Worm (Caenorhabditis elegans): ENCODE measurements around the gene C07A12.7.

DNA sequence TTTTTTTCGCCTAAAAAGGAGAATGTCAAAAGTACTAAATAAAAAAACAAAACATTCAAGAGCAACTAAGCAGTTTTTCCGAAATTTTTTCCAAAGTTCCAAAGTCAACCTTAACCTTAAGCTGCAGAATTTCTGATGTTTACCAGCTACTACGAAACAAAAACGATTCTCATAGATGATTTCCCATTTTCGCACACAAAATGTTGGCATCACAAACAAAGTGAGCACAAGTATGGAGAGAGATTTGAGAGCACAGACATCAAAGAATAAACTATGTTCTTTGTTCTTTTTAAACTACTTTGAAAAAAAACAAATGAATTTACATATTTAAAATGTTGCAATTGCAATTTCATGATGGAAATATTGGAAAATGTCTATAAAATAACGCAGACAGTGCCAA, 1.4 kb upstream of the C07A12.7 start:
- no peak for TF ChIP-seq ztf-11 (tag; optimal IDR thresholded peaks at IDR 0.05)
- TF ChIP-seq snpc-4 (tag; optimal IDR thresholded peaks at IDR 0.05): no peak
- no peak for TF ChIP-seq nhr-28 (tag; optimal IDR thresholded peaks at IDR 0.05)
- no peak for TF ChIP-seq lsy-2 (tag; optimal IDR thresholded peaks at IDR 0.05)

All from whole organism, mixed stage, embryonic.